Worm (Caenorhabditis elegans) whole organism, midembryonic: ENCODE results near the gene ZK354.6.

Experiments used
- klf-2 ChIP-seq: fragments of 200-800 bp; sonication (Bioruptor generic); conservative IDR thresholded peaks from 2 replicates; pipeline ENCODE4 v1.3.6; 2022; ENCODE audit warnings: missing genetic modification reagents, missing genetic modification characterization, missing compliant biosample characterization
- tab-1 ChIP-seq: fragments of 200-800 bp; sonication (Bioruptor generic); IDR thresholded peaks from 2 replicates; pipeline ENCODE4 v1.3.6; 2022; ENCODE audit warnings: missing genetic modification characterization, missing compliant biosample characterization
- ztf-29 ChIP-seq: fragments of 200-800 bp; sonication (Bioruptor generic); IDR thresholded peaks from 2 replicates; pipeline ENCODE4 v1.3.6; 2022; ENCODE audit warnings: missing genetic modification reagents, missing genetic modification characterization, missing compliant biosample characterization

ce11 chrIV:5306040-5306439 lies 8.7 kb upstream of the ZK354.6 start, which contains the start of gene ZK354.8:
- no peak for TF ChIP-seq klf-2 (GFP tag; lab: Robert Waterston, UW)
- TF ChIP-seq ztf-29, result no peak
- TF ChIP-seq tab-1, result no peak
